Worm (Caenorhabditis elegans) whole organism, mixed stage, embryonic: ENCODE results near the gene T24D3.2.

ENCODE experiments used
- blmp-1 ChIP-seq: fragments of 150-350 bp; optimal IDR thresholded peaks from 2 replicates; lab custom pipeline; 2014; ENCODE audit warnings: missing biosample characterization, missing genetic modification characterization
- nhr-28 ChIP-seq: fragments of 150-350 bp; optimal IDR thresholded peaks from 2 replicates; lab custom pipeline; 2014; ENCODE audit warnings: missing biosample characterization, missing genetic modification characterization
- pha-4 ChIP-seq: fragments of 150-350 bp; optimal IDR thresholded peaks from 2 replicates; lab custom pipeline; 2018; ENCODE audit warnings: missing biosample characterization, missing genetic modification reagents, missing genetic modification characterization
- snpc-4 ChIP-seq: fragments of 150-350 bp; optimal IDR thresholded peaks from 2 replicates; lab custom pipeline; 2014; ENCODE audit warnings: missing biosample characterization, missing genetic modification characterization

DNA sequence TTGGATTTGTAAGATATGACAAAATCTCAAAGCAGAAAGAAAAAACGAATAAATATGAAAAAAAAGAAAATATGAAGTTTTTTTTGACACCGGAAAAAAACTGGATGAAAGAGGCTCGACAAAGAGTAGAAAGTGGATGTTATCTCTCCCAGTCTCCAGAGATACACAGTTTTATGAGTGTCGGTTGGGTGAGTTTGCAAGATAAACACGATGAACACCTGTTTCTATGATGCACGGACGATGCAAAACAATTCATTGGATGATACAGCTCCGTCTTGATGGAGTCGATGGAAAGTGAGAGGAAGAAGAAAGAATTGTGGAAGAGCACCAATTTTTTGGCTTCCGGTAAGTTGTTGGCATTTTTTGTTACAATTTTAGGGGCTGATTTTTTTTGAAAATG lies 9.7 kb upstream of the T24D3.2 start:
- TF ChIP-seq blmp-1 (tag; lab: Kevin White, UChicago) (no peak), snpc-4 (no peak), nhr-28 (no peak), pha-4 (tag; lab: Kevin White, UChicago) (no peak)
